Worm (Caenorhabditis elegans): ENCODE results near the gene F09C6.15.

F09C6.15 gene

ce11 chrV:16882260-16882918, 11.2 kb upstream of the F09C6.15 start, which contains the start of the genes F09C6.11 and F09C6.12:
F09C6.11 (minus strand) TSS chrV:16882310.
F09C6.12 (plus strand) TSS chrV:16882868.
- TF ChIP-seq pha-4 (GFP tag; IDR thresholded peaks at IDR 0.05) (no peak), pha-4 (tag; optimal IDR thresholded peaks at IDR 0.05) (peak; percentile 27), T20F7.1 (GFP tag; optimal IDR thresholded peaks at IDR 0.05) (no peak)

ce11 chrV:16884744-16885143, 8.8 kb upstream of the F09C6.15 start, which contains the start of gene F09C6.13:
F09C6.13 (plus strand) TSS chrV:16885044.
- TF ChIP-seq unc-62 (GFP tag; optimal IDR thresholded peaks at IDR 0.05 in 1 of 2) (peak in 1 of 2 experiments; percentile 6), unc-62 (tag; optimal IDR thresholded peaks at IDR 0.05) (no peak), nhr-77 (tag; optimal IDR thresholded peaks at IDR 0.05) (no peak)

ce11 chrV:16888788-16889325, 4.7 kb upstream of the F09C6.15 start, which contains the start of the genes ifas-2 and fbxa-44:
ifas-2 (minus strand) TSS chrV:16888888.
fbxa-44 (plus strand) TSS chrV:16889275.
- TF ChIP-seq dmd-6 (GFP tag; IDR thresholded peaks at IDR 0.05) (no peak), pqm-1 (tag; optimal IDR thresholded peaks at IDR 0.05) (no peak), sdz-12 (GFP tag; optimal IDR thresholded peaks at IDR 0.05) (no peak), D1046.2 (GFP tag; IDR thresholded peaks at IDR 0.05) (no peak), nhr-42 (GFP tag; IDR thresholded peaks at IDR 0.05) (no peak), nhr-25 (tag; optimal IDR thresholded peaks at IDR 0.05; ENCODE audit: borderline replicate concordance, insufficient read depth) (no peak), madf-5 (GFP tag; IDR thresholded peaks at IDR 0.05) (no peak), hlh-11 (tag; optimal IDR thresholded peaks at IDR 0.05) (no peak), rbr-2 (tag; optimal IDR thresholded peaks at IDR 0.05) (no peak), F37D6.2 (tag; optimal IDR thresholded peaks at IDR 0.05) (no peak), unc-39 (tag; optimal IDR thresholded peaks at IDR 0.05) (no peak), hlh-30 (tag; optimal IDR thresholded peaks at IDR 0.05; ENCODE audit: insufficient read depth) (no peak), nhr-102 (tag; optimal IDR thresholded peaks at IDR 0.05) (no peak), duxl-1 (tag; optimal IDR thresholded peaks at IDR 0.05; ENCODE audit: poor library complexity) (no peak), cey-2 (tag; optimal IDR thresholded peaks at IDR 0.05; ENCODE audit: borderline replicate concordance, insufficient read depth) (no peak), ama-1 (optimal IDR thresholded peaks at IDR 0.05) (no peak), skn-1 (tag; optimal IDR thresholded peaks at IDR 0.05) (no peak)

ce11 chrV:16899355-16899754, 5.8 kb downstream of the F09C6.15 start, which contains the start of gene fbxa-45:
fbxa-45 (minus strand) TSS chrV:16899455.
- TF ChIP-seq nhr-48 (tag; optimal IDR thresholded peaks at IDR 0.05), result no peak
- no peak for TF ChIP-seq nhr-102 (tag; optimal IDR thresholded peaks at IDR 0.05)
- TF ChIP-seq ces-1 (GFP tag; optimal IDR thresholded peaks at IDR 0.05), result no peak
- no peak for TF ChIP-seq nhr-76 (tag; optimal IDR thresholded peaks at IDR 0.05)
- no peak for TF ChIP-seq spr-3 (GFP tag; optimal IDR thresholded peaks at IDR 0.05)
- no peak for TF ChIP-seq unc-39 (tag; optimal IDR thresholded peaks at IDR 0.05)
- TF ChIP-seq vab-7 (GFP tag; IDR thresholded peaks at IDR 0.05), result no peak
- no peak for TF ChIP-seq lin-15B (tag; optimal IDR thresholded peaks at IDR 0.05)
- TF ChIP-seq unc-130 (GFP tag; optimal IDR thresholded peaks at IDR 0.05), result no peak
- no peak for TF ChIP-seq hif-1 (tag; optimal IDR thresholded peaks at IDR 0.05)
- TF ChIP-seq dpl-1 (GFP tag; optimal IDR thresholded peaks at IDR 0.05), result no peak
- TF ChIP-seq ceh-20 (GFP tag; IDR thresholded peaks at IDR 0.05), result no peak
- TF ChIP-seq zip-11 (GFP tag; IDR thresholded peaks at IDR 0.05), result no peak
